Worm (Caenorhabditis elegans): ENCODE data around the gene F44B9.2.

- no peak for TF ChIP-seq dao-5 (tag; optimal IDR thresholded peaks at IDR 0.05)
- TF ChIP-seq him-1 (tag; optimal IDR thresholded peaks at IDR 0.05), result no peak
These were observed 48.2 kb upstream of the F44B9.2 start for ce11 chrIII:7973968-7974607.
